Fruit fly (Drosophila melanogaster): ENCODE data around the gene Ccdc85.
A peak's percentile ranks its signal among the peaks of the same experiment; 100 is the strongest.

Ccdc85 gene

DNA sequence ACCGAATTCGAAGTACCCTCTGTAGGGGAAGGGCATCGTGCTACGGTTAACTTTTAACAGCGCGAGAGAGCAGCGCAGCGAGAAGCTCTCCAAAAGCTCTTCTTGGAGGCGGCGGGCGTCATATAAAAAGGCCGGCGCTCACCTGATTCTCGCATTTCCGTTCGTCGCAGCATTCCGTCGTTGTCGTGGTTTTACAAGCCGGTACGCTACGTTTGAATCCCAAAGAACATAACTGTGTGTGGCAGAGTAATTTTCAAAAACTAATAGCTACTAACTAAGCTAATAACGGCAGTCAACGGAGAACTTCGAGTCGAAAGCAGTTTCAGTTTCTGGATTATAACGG lies 57.3 kb downstream of the Ccdc85 start, which contains the start of gene FASN1:
Gene FASN1 (plus strand): TSS at position 151 of the 343 bp plus-strand sequence.
- TF ChIP-seq CG1602 (GFP tag; optimal IDR thresholded peaks at IDR 0.05) (no peak), CG30431 (GFP tag; optimal IDR thresholded peaks at IDR 0.05) (no peak), HLH3B (GFP tag; IDR thresholded peaks at IDR 0.05) (no peak), CHES-1-like (GFP tag; optimal IDR thresholded peaks at IDR 0.05) (no peak), dati (GFP tag; IDR thresholded peaks at IDR 0.05) (no peak), HHEX (GFP tag; optimal IDR thresholded peaks at IDR 0.05) (peak; percentile 14), CG12299 (tag; optimal IDR thresholded peaks at IDR 0.05) (no peak), Adf1 (GFP tag; IDR thresholded peaks at IDR 0.05) (peak; percentile 37; the same call in 1 of the 2 replicates), CG13775 (GFP tag; optimal IDR thresholded peaks at IDR 0.05) (no peak), CG3838 (GFP tag; optimal IDR thresholded peaks at IDR 0.05) (no peak), grn (GFP tag; optimal IDR thresholded peaks at IDR 0.05) (no peak), HLH54F (GFP tag; optimal IDR thresholded peaks at IDR 0.05) (no peak), fu2 (GFP tag; optimal IDR thresholded peaks at IDR 0.05) (no peak), en (GFP tag; optimal IDR thresholded peaks at IDR 0.05) (no peak), ssp (GFP tag; IDR thresholded peaks at IDR 0.05) (no peak), ara (GFP tag; IDR thresholded peaks at IDR 0.05) (peak; percentile 3; the same call in 1 of the 2 replicates), dm (GFP tag; optimal IDR thresholded peaks at IDR 0.05) (no peak), Bgb (GFP tag; IDR thresholded peaks at IDR 0.05; ENCODE audit: partially characterized antibody) (peak; percentile 61; the same call in 1 of the 2 replicates), CG11456 (GFP tag; IDR thresholded peaks at IDR 0.05) (0 out of 3 replicates have a peak, but pooled peaks have one; percentile 40), pros (GFP tag; optimal IDR thresholded peaks at IDR 0.05) (no peak), ham (GFP tag; IDR thresholded peaks at IDR 0.05) (no peak), dan (GFP tag; IDR thresholded peaks at IDR 0.05) (no peak), Mes4 (GFP tag; optimal IDR thresholded peaks at IDR 0.05) (no peak), CG1647 (GFP tag; optimal IDR thresholded peaks at IDR 0.05) (no peak), grau (tag; optimal IDR thresholded peaks at IDR 0.05) (no peak), CG12391 (tag; optimal IDR thresholded peaks at IDR 0.05) (no peak), D19B (GFP tag; optimal IDR thresholded peaks at IDR 0.05) (no peak), wek (GFP tag; optimal IDR thresholded peaks at IDR 0.05) (peak; percentile 28), MTF-1 (GFP tag; optimal IDR thresholded peaks at IDR 0.05; ENCODE audit: borderline replicate concordance) (peak; percentile 25), so (GFP tag; IDR thresholded peaks at IDR 0.05) (0 out of 3 replicates have a peak, but pooled peaks have one; percentile 24), BtbVII (GFP tag; optimal IDR thresholded peaks at IDR 0.05) (no peak), CG34376 (GFP tag; optimal IDR thresholded peaks at IDR 0.05) (no peak), Six4 (GFP tag; optimal IDR thresholded peaks at IDR 0.05) (no peak), tna (GFP tag; IDR thresholded peaks at IDR 0.05; ENCODE audit: partially characterized antibody) (peak; percentile 45; the same call in 1 of the 2 replicates), Dp (GFP tag; optimal IDR thresholded peaks at IDR 0.05) (no peak), CG10979 (tag; optimal IDR thresholded peaks at IDR 0.05) (no peak), Mrtf (GFP tag; IDR thresholded peaks at IDR 0.05) (no peak), crol (GFP tag; IDR thresholded peaks at IDR 0.05) (no peak), nau (GFP tag; optimal IDR thresholded peaks at IDR 0.05) (no peak), CG1024 (GFP tag; IDR thresholded peaks at IDR 0.05) (no peak), Dll (GFP tag; IDR thresholded peaks at IDR 0.05; ENCODE audit: partially characterized antibody) (no peak), dimm (GFP tag; IDR thresholded peaks at IDR 0.05) (no peak), CG2120 (GFP tag; optimal IDR thresholded peaks at IDR 0.05) (no peak), her (GFP tag; optimal IDR thresholded peaks at IDR 0.05) (peak; percentile 1), CG8089 (GFP tag; optimal IDR thresholded peaks at IDR 0.05) (no peak), NC2α (GFP tag; optimal IDR thresholded peaks at IDR 0.05) (peak; percentile 11), cwo (GFP tag; optimal IDR thresholded peaks at IDR 0.05) (no peak), Neu2 (GFP tag; optimal IDR thresholded peaks at IDR 0.05; ENCODE audit: borderline replicate concordance) (no peak), CG2889 (GFP tag; IDR thresholded peaks at IDR 0.05) (no peak), CG14441 (GFP tag; IDR thresholded peaks at IDR 0.05) (0 out of 2 replicates have a peak, but pooled peaks have one; percentile 12), CG12155 (GFP tag; optimal IDR thresholded peaks at IDR 0.05) (no peak), cato (GFP tag; optimal IDR thresholded peaks at IDR 0.05; ENCODE audit: borderline replicate concordance) (no peak)

Data from whole organism, embryonic.